Fruit fly (Drosophila melanogaster): ENCODE data around the gene CG7322.

Gene CG7322

dm6 chrX:18863748-18864482 lies 6.4 kb upstream of the CG7322 start, which contains the start of the genes CG7326 and Dora (continued):
- TF ChIP-seq Dek (tag; optimal IDR thresholded peaks at IDR 0.05) (no peak), hth (optimal IDR thresholded peaks at IDR 0.05) (no peak), CG15601 (tag; optimal IDR thresholded peaks at IDR 0.05) (peak; percentile 1), Vsx1 (GFP tag; optimal IDR thresholded peaks at IDR 0.05) (no peak), jigr1 (GFP tag; IDR thresholded peaks at IDR 0.05) (no peak; the same call in 2 of the 3 replicates), MESR4 (GFP tag; optimal IDR thresholded peaks at IDR 0.05) (peak; percentile 80), HmgZ (tag; optimal IDR thresholded peaks at IDR 0.05) (peak; percentile 31), CG32532 (GFP tag; IDR thresholded peaks at IDR 0.05) (0 out of 2 replicates have a peak, but pooled peaks have one; percentile 6), CG17612 (GFP tag; IDR thresholded peaks at IDR 0.05) (no peak), HLH3B (GFP tag; IDR thresholded peaks at IDR 0.05) (no peak), CG6254 (GFP tag; optimal IDR thresholded peaks at IDR 0.05) (no peak), CG2202 (tag; optimal IDR thresholded peaks at IDR 0.05) (no peak), CG17361 (GFP tag; IDR thresholded peaks at IDR 0.05) (no peak; the same call in 2 of the 3 replicates), gcm2 (GFP tag; optimal IDR thresholded peaks at IDR 0.05) (no peak), bab2 (GFP tag; optimal IDR thresholded peaks at IDR 0.05) (no peak), CG3838 (GFP tag; optimal IDR thresholded peaks at IDR 0.05) (no peak), pum (GFP tag; optimal IDR thresholded peaks at IDR 0.05) (no peak), org-1 (GFP tag; optimal IDR thresholded peaks at IDR 0.05) (no peak), CG8478 (optimal IDR thresholded peaks at IDR 0.05) (peak; percentile 92), HLH54F (GFP tag; optimal IDR thresholded peaks at IDR 0.05) (no peak), CG15514 (GFP tag; optimal IDR thresholded peaks at IDR 0.05) (peak; percentile 82), CG4617 (GFP tag; optimal IDR thresholded peaks at IDR 0.05; ENCODE audit: borderline replicate concordance) (peak; percentile 54), slp2 (GFP tag; optimal IDR thresholded peaks at IDR 0.05) (no peak), Ets97D (GFP tag; optimal IDR thresholded peaks at IDR 0.05) (peak; percentile 61), dmrt11E (tag; optimal IDR thresholded peaks at IDR 0.05) (peak; percentile 15), hbn (GFP tag; IDR thresholded peaks at IDR 0.05; ENCODE audit: partially characterized antibody) (peak; percentile 91), BtbVII (GFP tag; optimal IDR thresholded peaks at IDR 0.05) (no peak), CG17359 (tag; optimal IDR thresholded peaks at IDR 0.05) (no peak), NC2β (GFP tag; optimal IDR thresholded peaks at IDR 0.05) (peak; percentile 8), yki (optimal IDR thresholded peaks at IDR 0.05) (no peak), fd96Cb (tag; optimal IDR thresholded peaks at IDR 0.05) (no peak), luna (GFP tag; optimal IDR thresholded peaks at IDR 0.05) (no peak), Scr (GFP tag; IDR thresholded peaks at IDR 0.05; ENCODE audit: partially characterized antibody) (peak; percentile 87), lov (optimal IDR thresholded peaks at IDR 0.05) (no peak), lov (GFP tag; IDR thresholded peaks at IDR 0.05) (no peak), gcm (GFP tag; optimal IDR thresholded peaks at IDR 0.05) (no peak), CG7987 (GFP tag; optimal IDR thresholded peaks at IDR 0.05) (no peak), CG16779 (GFP tag; IDR thresholded peaks at IDR 0.05) (no peak), CG9727 (GFP tag; optimal IDR thresholded peaks at IDR 0.05) (no peak), CG7839 (tag; optimal IDR thresholded peaks at IDR 0.05) (no peak), nerfin-2 (GFP tag; IDR thresholded peaks at IDR 0.05; ENCODE audit: partially characterized antibody) (peak; percentile 92), inv (GFP tag; IDR thresholded peaks at IDR 0.05; ENCODE audit: partially characterized antibody) (peak; percentile 80), Dref (GFP tag; IDR thresholded peaks at IDR 0.05) (peak; percentile 97), ranshi (GFP tag; IDR thresholded peaks at IDR 0.05) (no peak), insv (GFP tag; optimal IDR thresholded peaks at IDR 0.05) (no peak), tap (tag; optimal IDR thresholded peaks at IDR 0.05) (no peak), shn (GFP tag; optimal IDR thresholded peaks at IDR 0.05) (no peak), crol (GFP tag; IDR thresholded peaks at IDR 0.05) (no peak), CG31365 (tag; optimal IDR thresholded peaks at IDR 0.05) (no peak), fd64A (GFP tag; optimal IDR thresholded peaks at IDR 0.05) (no peak), mld (GFP tag; IDR thresholded peaks at IDR 0.05; ENCODE audit: partially characterized antibody) (peak; percentile 89)
